In genomic region chr3L:3649527-3649926, dm6 we compare ENCODE assay signal across 1 fruit fly cellular context.
A peak's percentile ranks its signal among the peaks of the same experiment; 100 is the strongest.
TF ChIP-seq lines count a peak whose summit lies in the region.

No protein-coding gene starts in this region.

TF ChIP-seq in whole organism, prepupa, 60 proteins besides CTCF, POLR2A, EP300 and RAD21 (continued from another document):
- TF ChIP-seq CG9139 (GFP tag; optimal IDR thresholded peaks at IDR 0.05; lab: Kevin White, UChicago) (no peak), Gug (GFP tag; IDR thresholded peaks at IDR 0.05; lab: Robert Waterston, UW) (no peak), Smox (GFP tag; optimal IDR thresholded peaks at IDR 0.05; lab: Kevin White, UChicago) (peak; percentile 48), CG6163 (GFP tag; IDR thresholded peaks at IDR 0.05; lab: Robert Waterston, UW) (peak; percentile 71; the same call in 2 of the 3 replicates), CG8319 (GFP tag; optimal IDR thresholded peaks at IDR 0.05; lab: Kevin White, UChicago) (no peak), Eip78C (GFP tag; lab: Kevin White, UChicago) (peak; percentile 89), Hr39 (GFP tag; optimal IDR thresholded peaks at IDR 0.05; lab: Kevin White, UChicago) (peak; percentile 18), Sox15 (GFP tag; optimal IDR thresholded peaks at IDR 0.05; lab: Kevin White, UChicago) (no peak), fd59A (GFP tag; optimal IDR thresholded peaks at IDR 0.05; lab: Kevin White, UChicago) (no peak), fd85E (GFP tag; optimal IDR thresholded peaks at IDR 0.05; lab: Kevin White, UChicago) (no peak), CG31627 (GFP tag; optimal IDR thresholded peaks at IDR 0.05; lab: Kevin White, UChicago) (peak; percentile 31), CG4318 (GFP tag; optimal IDR thresholded peaks at IDR 0.05; lab: Kevin White, UChicago) (peak; percentile 22), CG1621 (tag; optimal IDR thresholded peaks at IDR 0.05; lab: Kevin White, UChicago) (no peak), topi (GFP tag; optimal IDR thresholded peaks at IDR 0.05; lab: Kevin White, UChicago) (peak; percentile 51), CG11762 (GFP tag; optimal IDR thresholded peaks at IDR 0.05; lab: Kevin White, UChicago; ENCODE audit: insufficient read depth) (no peak), CG34406 (GFP tag; optimal IDR thresholded peaks at IDR 0.05; lab: Kevin White, UChicago) (peak; percentile 27), Sox14 (GFP tag; optimal IDR thresholded peaks at IDR 0.05; lab: Kevin White, UChicago) (peak; percentile 34), Ets21C (GFP tag; optimal IDR thresholded peaks at IDR 0.05; lab: Kevin White, UChicago) (peak; percentile 27), dsx (GFP tag; optimal IDR thresholded peaks at IDR 0.05; lab: Kevin White, UChicago; ENCODE audit: poor library complexity, severe bottlenecking) (no peak), CG6854 (GFP tag; optimal IDR thresholded peaks at IDR 0.05; lab: Kevin White, UChicago) (no peak), CG6808 (GFP tag; optimal IDR thresholded peaks at IDR 0.05; lab: Kevin White, UChicago) (no peak), CG11294 (GFP tag; IDR thresholded peaks at IDR 0.05; lab: Robert Waterston, UW) (peak; percentile 49; the same call in 1 of the 2 replicates), CG32006 (GFP tag; optimal IDR thresholded peaks at IDR 0.05; lab: Kevin White, UChicago) (peak; percentile 69), svp (GFP tag; lab: Kevin White, UChicago) (peak; percentile 78), acj6 (GFP tag; optimal IDR thresholded peaks at IDR 0.05; lab: Kevin White, UChicago) (peak; percentile 34), esn (GFP tag; optimal IDR thresholded peaks at IDR 0.05; lab: Kevin White, UChicago) (peak; percentile 62), spab (GFP tag; optimal IDR thresholded peaks at IDR 0.05; lab: Kevin White, UChicago) (no peak), eg (GFP tag; IDR thresholded peaks at IDR 0.05; lab: Robert Waterston, UW) (peak; percentile 84), CG3032 (tag; optimal IDR thresholded peaks at IDR 0.05; lab: Kevin White, UChicago) (no peak), Ets96B (tag; optimal IDR thresholded peaks at IDR 0.05; lab: Kevin White, UChicago) (no peak), CG16779 (tag; optimal IDR thresholded peaks at IDR 0.05; lab: Kevin White, UChicago) (no peak), Sox102F (GFP tag; optimal IDR thresholded peaks at IDR 0.05; lab: Kevin White, UChicago) (peak; percentile 62)
